Worm (Caenorhabditis elegans): ENCODE results near the gene mksr-1.
A peak's percentile ranks its signal among the peaks of the same experiment; 100 is the strongest.

The mksr-1 gene

ce11 chrX:1094332-1094731 lies 25.4 kb upstream of the mksr-1 start:
- TF ChIP-seq cog-1 (tag; optimal IDR thresholded peaks at IDR 0.05) (no peak), T22C8.4 (GFP tag; IDR thresholded peaks at IDR 0.05) (no peak), flt-1 (GFP tag; IDR thresholded peaks at IDR 0.05) (no peak), klf-2 (GFP tag; conservative IDR thresholded peaks at IDR 0.05) (no peak), ztf-23 (GFP tag; IDR thresholded peaks at IDR 0.05) (no peak), med-1 (GFP tag; optimal IDR thresholded peaks at IDR 0.05; ENCODE audit: insufficient read depth) (no peak), ref-1 (GFP tag; conservative IDR thresholded peaks at IDR 0.05) (no peak), tab-1 (GFP tag; IDR thresholded peaks at IDR 0.05) (no peak), ztf-29 (GFP tag; IDR thresholded peaks at IDR 0.05) (no peak)

ce11 chrX:1093154-1093553 lies 24.2 kb upstream of the mksr-1 start:
- no peak for TF ChIP-seq med-1 (GFP tag; optimal IDR thresholded peaks at IDR 0.05; ENCODE audit: insufficient read depth)
- TF ChIP-seq flt-1 (GFP tag; IDR thresholded peaks at IDR 0.05), result peak; percentile 74
- peak; percentile 70 for TF ChIP-seq cog-1 (tag; optimal IDR thresholded peaks at IDR 0.05)
- peak; percentile 27; the same call in 1 of the 2 replicates for TF ChIP-seq tab-1 (GFP tag; IDR thresholded peaks at IDR 0.05)
- no peak for TF ChIP-seq klf-2 (GFP tag; conservative IDR thresholded peaks at IDR 0.05)
- TF ChIP-seq ref-1 (GFP tag; conservative IDR thresholded peaks at IDR 0.05), result 0 out of 2 replicates have a peak, but pooled peaks have one; percentile 34
- TF ChIP-seq ztf-23 (GFP tag; IDR thresholded peaks at IDR 0.05), result 0 out of 2 replicates have a peak, but pooled peaks have one; percentile 47
- TF ChIP-seq ztf-29 (GFP tag; IDR thresholded peaks at IDR 0.05), result 0 out of 2 replicates have a peak, but pooled peaks have one; percentile 16

ce11 chrX:1089676-1090075 lies 20.7 kb upstream of the mksr-1 start:
- TF ChIP-seq flt-1 (GFP tag; IDR thresholded peaks at IDR 0.05) (no peak), ztf-29 (GFP tag; IDR thresholded peaks at IDR 0.05) (no peak), tab-1 (GFP tag; IDR thresholded peaks at IDR 0.05) (no peak), ztf-23 (GFP tag; IDR thresholded peaks at IDR 0.05) (no peak), ref-1 (GFP tag; conservative IDR thresholded peaks at IDR 0.05) (no peak), med-1 (GFP tag; optimal IDR thresholded peaks at IDR 0.05; ENCODE audit: insufficient read depth) (no peak), klf-2 (GFP tag; conservative IDR thresholded peaks at IDR 0.05) (no peak), T22C8.4 (GFP tag; IDR thresholded peaks at IDR 0.05) (no peak), cog-1 (tag; optimal IDR thresholded peaks at IDR 0.05) (no peak)

- TF ChIP-seq flt-1 (GFP tag; IDR thresholded peaks at IDR 0.05) (0 out of 2 replicates have a peak, but pooled peaks have one; percentile 8), tab-1 (GFP tag; IDR thresholded peaks at IDR 0.05) (0 out of 2 replicates have a peak, but pooled peaks have one; percentile 57), klf-2 (GFP tag; conservative IDR thresholded peaks at IDR 0.05) (no peak)
These were observed 20.2 kb upstream of the mksr-1 start for ce11 chrX:1089133-1089532.

- no peak for TF ChIP-seq T22C8.4 (GFP tag; IDR thresholded peaks at IDR 0.05)
- no peak for TF ChIP-seq flt-1 (GFP tag; IDR thresholded peaks at IDR 0.05)
These were observed 19.1 kb upstream of the mksr-1 start, which contains the start of gene rei-2 for ce11 chrX:1088048-1088447. TSS of gene rei-2 (minus strand) at chrX:1088148.

- TF ChIP-seq med-1 (GFP tag; optimal IDR thresholded peaks at IDR 0.05; ENCODE audit: insufficient read depth) (no peak), ztf-29 (GFP tag; IDR thresholded peaks at IDR 0.05) (no peak), klf-2 (GFP tag; conservative IDR thresholded peaks at IDR 0.05) (no peak), T22C8.4 (GFP tag; IDR thresholded peaks at IDR 0.05) (no peak), ztf-23 (GFP tag; IDR thresholded peaks at IDR 0.05) (no peak), ref-1 (GFP tag; conservative IDR thresholded peaks at IDR 0.05) (no peak), cog-1 (tag; optimal IDR thresholded peaks at IDR 0.05) (no peak), flt-1 (GFP tag; IDR thresholded peaks at IDR 0.05) (no peak), tab-1 (GFP tag; IDR thresholded peaks at IDR 0.05) (no peak)
These were observed 17.5 kb upstream of the mksr-1 start for ce11 chrX:1086406-1086897.

- no peak for TF ChIP-seq klf-2 (GFP tag; conservative IDR thresholded peaks at IDR 0.05)
- TF ChIP-seq tab-1 (GFP tag; IDR thresholded peaks at IDR 0.05), result no peak
- TF ChIP-seq med-1 (GFP tag; optimal IDR thresholded peaks at IDR 0.05; ENCODE audit: insufficient read depth), result no peak
- no peak for TF ChIP-seq flt-1 (GFP tag; IDR thresholded peaks at IDR 0.05)
These were observed 16.1 kb upstream of the mksr-1 start for ce11 chrX:1085000-1085399.

ce11 chrX:1081927-1082326 lies 13.0 kb upstream of the mksr-1 start:
- TF ChIP-seq klf-2 (GFP tag; conservative IDR thresholded peaks at IDR 0.05) (no peak), ztf-23 (GFP tag; IDR thresholded peaks at IDR 0.05) (no peak), med-1 (GFP tag; optimal IDR thresholded peaks at IDR 0.05; ENCODE audit: insufficient read depth) (no peak), cog-1 (tag; optimal IDR thresholded peaks at IDR 0.05) (peak; percentile 16), tab-1 (GFP tag; IDR thresholded peaks at IDR 0.05) (0 out of 2 replicates have a peak, but pooled peaks have one; percentile 66), T22C8.4 (GFP tag; IDR thresholded peaks at IDR 0.05) (no peak), ztf-29 (GFP tag; IDR thresholded peaks at IDR 0.05) (no peak), ref-1 (GFP tag; conservative IDR thresholded peaks at IDR 0.05) (no peak), flt-1 (GFP tag; IDR thresholded peaks at IDR 0.05) (no peak)

- no peak for TF ChIP-seq cog-1 (tag; optimal IDR thresholded peaks at IDR 0.05)
- no peak for TF ChIP-seq ref-1 (GFP tag; conservative IDR thresholded peaks at IDR 0.05)
- no peak for TF ChIP-seq med-1 (GFP tag; optimal IDR thresholded peaks at IDR 0.05; ENCODE audit: insufficient read depth)
- TF ChIP-seq klf-2 (GFP tag; conservative IDR thresholded peaks at IDR 0.05), result no peak
- TF ChIP-seq tab-1 (GFP tag; IDR thresholded peaks at IDR 0.05), result no peak
- no peak for TF ChIP-seq T22C8.4 (GFP tag; IDR thresholded peaks at IDR 0.05)
- TF ChIP-seq flt-1 (GFP tag; IDR thresholded peaks at IDR 0.05), result no peak
- no peak for TF ChIP-seq ztf-23 (GFP tag; IDR thresholded peaks at IDR 0.05)
- no peak for TF ChIP-seq ztf-29 (GFP tag; IDR thresholded peaks at IDR 0.05)
These were observed 11.6 kb upstream of the mksr-1 start, which contains the start of gene pfn-3 for ce11 chrX:1080549-1080948. TSS of gene pfn-3 (minus strand) at chrX:1080649.

- TF ChIP-seq ztf-29 (GFP tag; IDR thresholded peaks at IDR 0.05), result no peak
- no peak for TF ChIP-seq tab-1 (GFP tag; IDR thresholded peaks at IDR 0.05)
- no peak for TF ChIP-seq flt-1 (GFP tag; IDR thresholded peaks at IDR 0.05)
- TF ChIP-seq klf-2 (GFP tag; conservative IDR thresholded peaks at IDR 0.05), result no peak
- TF ChIP-seq med-1 (GFP tag; optimal IDR thresholded peaks at IDR 0.05; ENCODE audit: insufficient read depth), result no peak
- TF ChIP-seq T22C8.4 (GFP tag; IDR thresholded peaks at IDR 0.05), result no peak
- TF ChIP-seq ztf-23 (GFP tag; IDR thresholded peaks at IDR 0.05), result no peak
- TF ChIP-seq ref-1 (GFP tag; conservative IDR thresholded peaks at IDR 0.05), result no peak
- no peak for TF ChIP-seq cog-1 (tag; optimal IDR thresholded peaks at IDR 0.05)
These were observed 3.2 kb upstream of the mksr-1 start, which contains the start of gene lim-6 for ce11 chrX:1072152-1072551. TSS of gene lim-6 (plus strand) at chrX:1072452.

All from whole organism, midembryonic.